Worm (Caenorhabditis elegans) whole organism, young adult: ENCODE measurements around the gene sas-7.

Experiments
- B0019.2 ChIP-seq: fragments of 200-800 bp; sonication (Bioruptor generic); conservative IDR thresholded peaks from 2 replicates; pipeline ENCODE4 v1.3.6; 2022; ENCODE audit warnings: missing genetic modification reagents, missing genetic modification characterization, missing compliant biosample characterization
- C17E4.6 ChIP-seq: fragments of 200-800 bp; sonication (Bioruptor generic); IDR thresholded peaks from 2 replicates; pipeline ENCODE4 v1.3.6; 2022; ENCODE audit warnings: missing genetic modification reagents, missing genetic modification characterization, missing compliant biosample characterization
- D2030.7 ChIP-seq: fragments of 200-800 bp; sonication (Bioruptor generic); IDR thresholded peaks from 2 replicates; pipeline ENCODE4 v1.3.6; 2022; ENCODE audit warnings: missing genetic modification reagents, missing genetic modification characterization, missing compliant biosample characterization
- F52B5.7 ChIP-seq: sonication (generic microtip); optimal IDR thresholded peaks from 2 replicates; lab custom pipeline; 2016; ENCODE audit warnings: mild to moderate bottlenecking, missing genetic modification characterization, missing compliant biosample characterization
- F55B11.4 ChIP-seq: sonication (generic microtip); optimal IDR thresholded peaks from 2 replicates; lab custom pipeline; 2016; ENCODE audit warnings: missing compliant biosample characterization, missing genetic modification characterization, borderline replicate concordance; ENCODE audit not compliant: insufficient read depth
- F57A8.1 ChIP-seq: fragments of 200-800 bp; sonication (Bioruptor generic); optimal IDR thresholded peaks from 2 replicates; lab custom pipeline; 2018; ENCODE audit warnings: mild to moderate bottlenecking, missing genetic modification characterization, moderate library complexity, missing compliant biosample characterization
- ZK185.1 ChIP-seq: sonication (generic microtip); optimal IDR thresholded peaks from 2 replicates; lab custom pipeline; 2016; ENCODE audit warnings: mild to moderate bottlenecking, missing genetic modification characterization, missing compliant biosample characterization; ENCODE audit not compliant: poor library complexity, severe bottlenecking
- aptf-2 ChIP-seq: fragments of 200-800 bp; sonication (Bioruptor generic); conservative IDR thresholded peaks from 2 replicates; pipeline ENCODE4 v1.3.6; 2022; ENCODE audit warnings: missing genetic modification reagents, missing genetic modification characterization, missing compliant biosample characterization
- atf-7 ChIP-seq: sonication (generic microtip); optimal IDR thresholded peaks from 2 replicates; lab custom pipeline; 2017; ENCODE audit warnings: mild to moderate bottlenecking, missing genetic modification characterization, missing compliant biosample characterization
- attf-5 ChIP-seq: fragments of 200-800 bp; sonication (Bioruptor generic); optimal IDR thresholded peaks from 2 replicates; lab custom pipeline; 2018; ENCODE audit warnings: mild to moderate bottlenecking, missing genetic modification characterization, missing compliant biosample characterization
- attf-6 ChIP-seq: fragments of 200-800 bp; sonication (Bioruptor generic); IDR thresholded peaks from 2 replicates; pipeline ENCODE4 v1.3.6; 2022; ENCODE audit warnings: missing genetic modification reagents, missing genetic modification characterization, missing compliant biosample characterization
- cebp-1 ChIP-seq, 2 experiments: fragments of 200-800 bp in 1 of 2; sonication (Bioruptor generic) in 1 of 2; sonication (generic microtip) in 1 of 2; IDR thresholded peaks in 1 of 2; optimal IDR thresholded peaks in 1 of 2; 2 replicates each; pipeline versions ENCODE4 v1.3.6 to Lab custom; 2017 to 2022; ENCODE audit warnings: missing compliant biosample characterization in 2 of 2, missing genetic modification characterization in 2 of 2, mild to moderate bottlenecking in 1 of 2, missing genetic modification reagents in 1 of 2, moderate library complexity in 1 of 2
- cebp-2 ChIP-seq: fragments of 200-800 bp; sonication (Bioruptor generic); IDR thresholded peaks from 2 replicates; pipeline ENCODE4 v1.3.6; 2022; ENCODE audit warnings: missing genetic modification characterization, missing compliant biosample characterization
- ceh-58 ChIP-seq: fragments of 200-800 bp; sonication (Bioruptor generic); IDR thresholded peaks from 2 replicates; pipeline ENCODE4 v1.3.6; 2022; ENCODE audit warnings: missing genetic modification characterization, missing compliant biosample characterization
- him-1 ChIP-seq: sonication (generic microtip); optimal IDR thresholded peaks from 2 replicates; lab custom pipeline; 2016; ENCODE audit warnings: missing genotype, missing genetic modification reagents, missing genetic modification characterization, missing compliant biosample characterization
- hmg-20 ChIP-seq: fragments of 200-800 bp; sonication (Bioruptor generic); IDR thresholded peaks from 2 replicates; pipeline ENCODE4 v1.3.6; 2022; ENCODE audit warnings: missing genetic modification reagents, missing genetic modification characterization, missing compliant biosample characterization
- hsf-1 ChIP-seq: fragments of 200-800 bp; sonication (Bioruptor generic); IDR thresholded peaks from 2 replicates; pipeline ENCODE4 v1.3.6; 2022; ENCODE audit warnings: missing genetic modification reagents, missing genetic modification characterization, missing compliant biosample characterization
- lag-1 ChIP-seq: fragments of 200-800 bp; sonication (Bioruptor generic); IDR thresholded peaks from 2 replicates; pipeline ENCODE4 v1.3.6; 2022; ENCODE audit warnings: missing genetic modification reagents, missing genetic modification characterization, missing compliant biosample characterization
- lin-26 ChIP-seq: fragments of 200-800 bp; sonication (Bioruptor generic); IDR thresholded peaks from 2 replicates; pipeline ENCODE4 v1.3.6; 2022; ENCODE audit warnings: missing genetic modification reagents, missing genetic modification characterization, missing compliant biosample characterization
- lin-35 ChIP-seq, 3 experiments: fragments of 150-350 bp in 2 of 3; sonication (generic microtip) in 1 of 3; optimal IDR thresholded peaks; 2 replicates each; lab custom pipeline; 2014 to 2018; ENCODE audit warnings: missing biosample characterization in 3 of 3, missing genetic modification characterization in 3 of 3, missing genetic modification reagents in 3 of 3
- lin-40 ChIP-seq: sonication (generic microtip); optimal IDR thresholded peaks from 2 replicates; lab custom pipeline; 2016; ENCODE audit warnings: missing genetic modification characterization, mild to moderate bottlenecking, missing compliant biosample characterization, missing genotype, missing genetic modification reagents
- lsy-27 ChIP-seq: sonication (generic microtip); optimal IDR thresholded peaks from 2 replicates; lab custom pipeline; 2017; ENCODE audit warnings: missing genetic modification characterization, mild to moderate bottlenecking, missing compliant biosample characterization, antibody characterized with exemption, missing genotype, borderline replicate concordance; ENCODE audit not compliant: insufficient read depth
- madf-10 ChIP-seq: sonication (generic microtip); optimal IDR thresholded peaks from 2 replicates; lab custom pipeline; 2016; ENCODE audit warnings: mild to moderate bottlenecking, missing genetic modification characterization, missing compliant biosample characterization
- madf-6 ChIP-seq: fragments of 200-800 bp; sonication (Bioruptor generic); IDR thresholded peaks from 2 replicates; pipeline ENCODE4 v1.3.6; 2022; ENCODE audit warnings: missing genetic modification reagents, missing genetic modification characterization, missing compliant biosample characterization
- mcd-1 ChIP-seq: fragments of 200-800 bp; sonication (Bioruptor generic); IDR thresholded peaks from 2 replicates; pipeline ENCODE4 v1.3.6; 2022; ENCODE audit warnings: missing genetic modification reagents, missing genetic modification characterization, missing compliant biosample characterization
- mxl-1 ChIP-seq: sonication (generic microtip); optimal IDR thresholded peaks from 2 replicates; lab custom pipeline; 2016; ENCODE audit warnings: missing genetic modification characterization, missing compliant biosample characterization
- nfya-2 ChIP-seq: fragments of 200-800 bp; sonication (Bioruptor generic); IDR thresholded peaks from 2 replicates; pipeline ENCODE4 v1.3.6; 2022; ENCODE audit warnings: missing genetic modification reagents, missing genetic modification characterization, missing compliant biosample characterization
- nfyb-1 ChIP-seq: fragments of 200-800 bp; sonication (Bioruptor generic); IDR thresholded peaks from 2 replicates; pipeline ENCODE4 v1.3.6; 2022; ENCODE audit warnings: missing genetic modification reagents, missing genetic modification characterization, missing compliant biosample characterization
- nhr-120 ChIP-seq: fragments of 200-800 bp; sonication (Bioruptor generic); IDR thresholded peaks from 2 replicates; pipeline ENCODE4 v1.3.6; 2022; ENCODE audit warnings: missing genetic modification characterization, missing compliant biosample characterization
- nhr-179 ChIP-seq: sonication (generic microtip); optimal IDR thresholded peaks from 2 replicates; lab custom pipeline; 2016; ENCODE audit warnings: mild to moderate bottlenecking, missing genetic modification characterization, missing compliant biosample characterization
- nhr-80 ChIP-seq: sonication (generic microtip); optimal IDR thresholded peaks from 2 replicates; lab custom pipeline; 2016; ENCODE audit warnings: missing genetic modification characterization, missing compliant biosample characterization
- rec-8 ChIP-seq, 2 experiments: sonication (generic microtip); optimal IDR thresholded peaks; 2 replicates each; lab custom pipeline; 2016; ENCODE audit warnings: mild to moderate bottlenecking in 2 of 2, missing genetic modification characterization in 2 of 2, missing genetic modification reagents in 2 of 2, missing genotype in 2 of 2, missing biosample characterization in 1 of 2, missing compliant biosample characterization in 1 of 2, moderate library complexity in 1 of 2
- snpc-4 ChIP-seq, 5 experiments: fragments of 150-350 bp in 1 of 5; sonication (generic microtip) in 4 of 5; optimal IDR thresholded peaks; 2 replicates each; lab custom pipeline; 2014 to 2018; ENCODE audit warnings: missing genetic modification characterization in 5 of 5, missing biosample characterization in 3 of 5, antibody characterized with exemption in 2 of 5, mild to moderate bottlenecking in 2 of 5, missing compliant biosample characterization in 2 of 5, missing genotype in 2 of 5, moderate library complexity in 2 of 5, missing genetic modification reagents in 1 of 5
- tbp1 ChIP-seq: fragments of 200-800 bp; sonication (Bioruptor generic); optimal IDR thresholded peaks from 2 replicates; lab custom pipeline; 2018; ENCODE audit warnings: mild to moderate bottlenecking, missing genetic modification characterization, missing compliant biosample characterization
- tbx-9 ChIP-seq: sonication (generic microtip); optimal IDR thresholded peaks from 2 replicates; lab custom pipeline; 2016; ENCODE audit warnings: borderline replicate concordance, missing genetic modification characterization, inconsistent platforms, missing compliant biosample characterization
- tlf-1 ChIP-seq: fragments of 200-800 bp; sonication (Bioruptor generic); optimal IDR thresholded peaks from 2 replicates; lab custom pipeline; 2018; ENCODE audit warnings: mild to moderate bottlenecking, missing genetic modification characterization, missing compliant biosample characterization
- unc-130 ChIP-seq: sonication (generic microtip); optimal IDR thresholded peaks from 2 replicates; lab custom pipeline; 2016; ENCODE audit warnings: missing genetic modification reagents, missing genetic modification characterization, missing compliant biosample characterization
- zfh-2 ChIP-seq: fragments of 200-800 bp; sonication (Bioruptor generic); conservative IDR thresholded peaks from 2 replicates; pipeline ENCODE4 v1.3.6; 2022; ENCODE audit warnings: missing genetic modification reagents, missing genetic modification characterization, missing compliant biosample characterization
- ztf-28 ChIP-seq: fragments of 200-800 bp; sonication (Bioruptor generic); IDR thresholded peaks from 2 replicates; pipeline ENCODE4 v1.3.6; 2022; ENCODE audit warnings: missing genetic modification reagents, missing genetic modification characterization, missing compliant biosample characterization

Gene sas-7

DNA sequence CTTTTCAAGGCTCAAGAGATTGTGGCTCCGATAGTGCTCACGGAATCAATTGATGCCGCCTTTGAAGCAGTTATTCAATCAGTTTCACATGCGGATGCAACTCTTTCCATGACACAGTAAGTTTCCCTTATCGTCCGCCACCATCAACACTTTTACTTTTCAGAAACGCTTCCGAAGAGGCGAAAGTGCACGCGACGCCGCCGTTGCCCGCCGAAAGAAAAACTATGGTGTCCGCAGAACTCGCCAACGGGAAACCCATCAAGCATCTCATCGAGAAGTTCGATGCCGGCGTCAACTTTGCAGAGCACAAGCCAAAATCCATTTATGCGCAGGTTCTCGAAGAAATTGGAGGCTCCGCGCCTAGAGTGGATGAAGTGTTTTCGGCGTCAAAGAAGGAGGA lies 32.6 kb downstream of the sas-7 start:
- TF ChIP-seq C17E4.6 (no peak), zfh-2 (GFP tag; lab: Robert Waterston, UW) (0 out of 2 replicates have a peak, but pooled peaks have one; percentile 54)
- TF ChIP-seq, all 124 proteins: peak for 1

DNA sequence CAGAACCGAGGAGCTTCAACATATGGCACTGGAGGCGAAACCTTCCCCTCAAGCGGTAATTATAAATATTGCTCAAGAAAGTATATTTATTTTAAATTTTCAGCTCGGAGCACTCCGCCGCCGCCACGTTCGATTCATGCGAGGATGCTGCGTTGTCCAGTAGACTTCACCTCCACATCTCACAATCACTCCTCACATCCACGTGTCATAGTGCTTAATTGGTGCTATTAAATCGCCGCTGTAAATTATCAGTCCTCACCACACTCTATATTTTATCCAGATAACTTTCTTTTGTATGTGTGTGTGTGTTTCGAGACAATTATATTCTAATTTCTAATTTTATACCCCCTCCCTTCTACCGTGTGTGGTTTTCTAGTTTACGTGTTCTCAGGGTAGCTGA lies 33.8 kb downstream of the sas-7 start:
- TF ChIP-seq tlf-1 (peak; percentile 29), madf-10 (tag; lab: Kevin White, UChicago) (peak; percentile 10), rec-8 (tag; optimal IDR thresholded peaks at IDR 0.05; lab: Kevin White, UChicago) (no peak), F57A8.1 (GFP tag; lab: Kevin White, UChicago) (no peak), lin-40 (tag; lab: Kevin White, UChicago) (no peak), lag-1 (GFP tag; lab: Robert Waterston, UW) (no peak), attf-6 (GFP tag; lab: Robert Waterston, UW) (no peak), cebp-1 (GFP tag; IDR thresholded peaks at IDR 0.05; lab: Robert Waterston, UW) (no peak), cebp-1 (tag; optimal IDR thresholded peaks at IDR 0.05; lab: Kevin White, UChicago) (no peak), nhr-120 (GFP tag; lab: Robert Waterston, UW) (no peak)

DNA sequence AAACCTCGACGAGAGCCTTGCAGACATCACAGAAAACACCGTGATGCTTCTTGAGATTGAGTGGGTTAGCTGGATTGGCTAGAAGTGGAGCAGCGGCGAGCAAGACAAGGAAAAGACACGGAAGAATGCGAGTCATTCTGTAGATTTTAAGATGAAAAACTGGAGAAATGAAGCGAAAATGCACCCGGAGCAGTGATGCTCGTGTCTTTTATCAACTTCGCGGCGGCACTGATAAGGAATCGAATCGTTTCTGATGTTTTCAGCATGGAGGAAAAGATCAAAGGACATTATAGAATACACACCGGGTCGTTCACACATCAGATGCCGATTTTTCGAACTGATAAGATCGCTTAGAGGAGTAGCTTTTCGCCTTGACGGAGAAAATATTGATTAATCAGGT lies 34.6 kb downstream of the sas-7 start, which contains the start of gene spp-1:
spp-1 (minus strand) TSS at position 287 of the 400 bp plus-strand sequence.
- TF ChIP-seq ztf-28 (GFP tag; lab: Robert Waterston, UW) (no peak), tbx-9 (tag; lab: Kevin White, UChicago) (peak; percentile 85), tbp1 (peak; percentile 32), madf-6 (GFP tag; lab: Robert Waterston, UW) (peak; percentile 9; the same call in 1 of the 2 replicates), lin-26 (GFP tag; lab: Robert Waterston, UW) (no peak), atf-7 (peak; percentile 8), hsf-1 (peak; percentile 24; the same call in 1 of the 2 replicates), him-1 (tag; lab: Kevin White, UChicago) (peak; percentile 7), unc-130 (GFP tag; lab: Kevin White, UChicago) (no peak), F52B5.7 (tag; lab: Kevin White, UChicago) (peak; percentile 32), cebp-1 (GFP tag; IDR thresholded peaks at IDR 0.05; lab: Robert Waterston, UW) (no peak), cebp-1 (tag; optimal IDR thresholded peaks at IDR 0.05; lab: Kevin White, UChicago) (peak; percentile 33), hmg-20 (no peak), nhr-80 (peak; percentile 76)

DNA sequence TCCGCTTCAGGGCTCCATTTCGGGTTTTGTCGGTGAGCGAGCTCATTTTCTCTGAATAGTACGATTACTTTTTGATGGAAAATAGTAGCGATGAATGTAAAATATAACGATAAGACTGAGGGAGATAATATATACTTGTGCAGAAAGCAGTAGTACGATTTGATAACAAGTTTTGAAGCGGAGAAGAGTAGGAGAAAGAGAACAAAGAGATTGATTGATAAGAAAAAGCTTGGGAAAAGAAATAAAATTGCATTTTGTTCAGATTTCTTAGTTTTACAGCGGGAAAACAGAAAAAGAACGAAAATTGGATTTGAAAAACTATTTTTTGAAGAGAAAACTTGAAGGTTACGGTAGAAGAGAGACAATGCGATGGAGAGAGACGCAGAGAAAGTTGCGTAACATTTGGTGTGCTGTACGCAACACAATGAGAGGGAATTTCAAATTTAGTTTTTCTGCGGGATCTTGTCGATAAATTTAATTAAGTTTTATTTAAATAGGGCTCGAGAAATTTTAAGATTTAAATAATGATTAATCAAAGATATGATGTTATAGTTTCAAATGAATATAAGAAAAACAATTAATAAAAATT lies 36.9 kb downstream of the sas-7 start, which contains the start of gene umps-1:
umps-1 (minus strand) TSS at position 51 of the 589 bp plus-strand sequence.
- TF ChIP-seq aptf-2 (GFP tag; lab: Robert Waterston, UW): no peak
- TF ChIP-seq mcd-1 (GFP tag; lab: Robert Waterston, UW): peak; percentile 70
- TF ChIP-seq nfya-2 (GFP tag; lab: Robert Waterston, UW): no peak
- TF ChIP-seq cebp-2 (GFP tag; lab: Robert Waterston, UW): no peak
- peak in 2 of 3 experiments; percentile 10 to 93 for TF ChIP-seq lin-35 (GFP tag; optimal IDR thresholded peaks at IDR 0.05; lab: Kevin White, UChicago)
- peak; percentile 38 for TF ChIP-seq lin-40 (tag; lab: Kevin White, UChicago)
- TF ChIP-seq madf-6 (GFP tag; lab: Robert Waterston, UW): peak; percentile 65
- peak; percentile 23 for TF ChIP-seq tlf-1
- TF ChIP-seq mxl-1 (tag; lab: Kevin White, UChicago): no peak
- no peak for TF ChIP-seq ZK185.1
- TF ChIP-seq snpc-4 (GFP tag; optimal IDR thresholded peaks at IDR 0.05; lab: Kevin White, UChicago): no peak
- peak in 1 of 4 experiments; percentile 28 for TF ChIP-seq snpc-4 (tag; optimal IDR thresholded peaks at IDR 0.05; lab: Kevin White, UChicago)
- no peak for TF ChIP-seq zfh-2 (GFP tag; lab: Robert Waterston, UW)
- TF ChIP-seq tbx-9 (tag; lab: Kevin White, UChicago): no peak
- no peak for TF ChIP-seq cebp-1 (GFP tag; IDR thresholded peaks at IDR 0.05; lab: Robert Waterston, UW)
- TF ChIP-seq cebp-1 (tag; optimal IDR thresholded peaks at IDR 0.05; lab: Kevin White, UChicago): peak; percentile 76
- no peak for TF ChIP-seq ceh-58
- TF ChIP-seq attf-5 (GFP tag; lab: Kevin White, UChicago): peak; percentile 24
- TF ChIP-seq nfyb-1 (GFP tag; lab: Robert Waterston, UW): no peak
- TF ChIP-seq D2030.7 (GFP tag; lab: Robert Waterston, UW): 0 out of 2 replicates have a peak, but pooled peaks have one; percentile 28
- no peak for TF ChIP-seq B0019.2 (GFP tag; lab: Robert Waterston, UW)
- no peak for TF ChIP-seq C17E4.6
- no peak for TF ChIP-seq atf-7
- no peak for TF ChIP-seq him-1 (tag; lab: Kevin White, UChicago)
- no peak for TF ChIP-seq F55B11.4 (tag; lab: Kevin White, UChicago)
- no peak for TF ChIP-seq nhr-179 (tag; lab: Kevin White, UChicago)
- no peak for TF ChIP-seq lsy-27 (tag; lab: Kevin White, UChicago)
